Fruit fly (Drosophila melanogaster): ENCODE measurements around the gene CG42535.

Gene CG42535

dm6 chr3L:10672540-10672939 is 41.8 kb upstream of the CG42535 start:
- TF ChIP-seq CG9139 (GFP tag; optimal IDR thresholded peaks at IDR 0.05) (no peak), eg (GFP tag; IDR thresholded peaks at IDR 0.05) (0 out of 3 replicates have a peak, but pooled peaks have one; percentile 15)

DNA sequence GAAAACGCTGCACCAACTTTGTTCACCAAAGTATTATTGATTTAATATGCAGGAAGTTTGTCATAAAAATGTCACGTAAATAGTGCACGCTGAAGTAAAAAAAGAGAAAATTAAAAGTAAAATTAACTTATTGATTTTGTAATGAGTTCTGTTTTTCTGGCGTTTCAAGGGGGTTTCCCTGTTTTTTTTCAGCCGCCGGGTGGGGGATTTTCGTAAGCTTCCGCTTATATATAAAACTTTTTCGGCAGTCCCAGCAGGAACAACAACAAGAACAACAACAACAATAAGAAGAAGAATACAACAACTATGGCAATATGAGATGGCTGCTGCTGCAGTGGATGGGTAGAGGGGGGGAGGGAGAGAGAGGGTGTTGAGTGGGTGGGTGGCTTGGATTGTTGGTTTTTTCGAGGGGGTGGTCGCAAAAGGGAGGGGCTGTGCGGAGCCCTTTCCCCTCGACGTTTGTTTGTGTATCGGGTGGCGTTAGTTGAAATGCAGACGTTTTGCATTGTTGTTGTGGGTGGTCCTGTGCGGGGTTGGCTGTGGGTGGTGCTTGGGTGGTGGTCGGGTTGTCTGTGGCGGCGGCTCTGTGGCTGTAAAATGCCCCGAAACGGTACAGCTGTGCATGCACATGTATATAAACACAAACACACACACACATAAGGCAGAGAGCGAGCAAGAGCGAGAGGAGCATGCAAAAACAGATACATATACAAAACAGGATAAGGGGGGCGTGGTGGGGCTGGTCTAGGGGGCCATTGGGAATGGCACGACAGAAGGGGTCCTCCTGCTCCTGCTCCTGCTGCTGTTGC is 39.1 kb upstream of the CG42535 start:
- TF ChIP-seq Eip93F (GFP tag; optimal IDR thresholded peaks at IDR 0.05), result no peak
- TF ChIP-seq CG6792 (GFP tag; optimal IDR thresholded peaks at IDR 0.05), result no peak
- no peak for TF ChIP-seq svp (GFP tag)
- no peak for TF ChIP-seq CG31627 (GFP tag; optimal IDR thresholded peaks at IDR 0.05)
- TF ChIP-seq CG6854 (GFP tag; optimal IDR thresholded peaks at IDR 0.05), result no peak
- no peak for TF ChIP-seq Sox102F (GFP tag; optimal IDR thresholded peaks at IDR 0.05)
- no peak for TF ChIP-seq esn (GFP tag; optimal IDR thresholded peaks at IDR 0.05)
- no peak for TF ChIP-seq Hr38 (GFP tag; optimal IDR thresholded peaks at IDR 0.05)
- no peak for TF ChIP-seq CG11762 (GFP tag; optimal IDR thresholded peaks at IDR 0.05; ENCODE audit: insufficient read depth)
- no peak for TF ChIP-seq CG6808 (GFP tag; optimal IDR thresholded peaks at IDR 0.05)
- no peak for TF ChIP-seq Ets21C (GFP tag; optimal IDR thresholded peaks at IDR 0.05)
- TF ChIP-seq CG8632 (GFP tag; optimal IDR thresholded peaks at IDR 0.05), result no peak
- TF ChIP-seq Ets96B (tag; optimal IDR thresholded peaks at IDR 0.05), result no peak
- TF ChIP-seq pdm3 (GFP tag; optimal IDR thresholded peaks at IDR 0.05), result no peak
- TF ChIP-seq CG7368 (GFP tag; optimal IDR thresholded peaks at IDR 0.05), result no peak
- TF ChIP-seq CG4318 (GFP tag; optimal IDR thresholded peaks at IDR 0.05), result no peak
- no peak for TF ChIP-seq salr (GFP tag; optimal IDR thresholded peaks at IDR 0.05)
- no peak for TF ChIP-seq fkh (GFP tag; optimal IDR thresholded peaks at IDR 0.05)
- no peak for TF ChIP-seq fd59A (GFP tag; optimal IDR thresholded peaks at IDR 0.05)

dm6 chr3L:10667341-10667740 is 36.6 kb upstream of the CG42535 start:
- TF ChIP-seq Smox (GFP tag; optimal IDR thresholded peaks at IDR 0.05) (no peak), Eip93F (GFP tag; optimal IDR thresholded peaks at IDR 0.05) (no peak), CG7368 (GFP tag; optimal IDR thresholded peaks at IDR 0.05) (no peak), CG11902 (GFP tag; optimal IDR thresholded peaks at IDR 0.05) (no peak), fkh (GFP tag; optimal IDR thresholded peaks at IDR 0.05) (peak; percentile 4), salr (GFP tag; optimal IDR thresholded peaks at IDR 0.05) (no peak), vri (GFP tag; optimal IDR thresholded peaks at IDR 0.05) (peak; percentile 31)

DNA sequence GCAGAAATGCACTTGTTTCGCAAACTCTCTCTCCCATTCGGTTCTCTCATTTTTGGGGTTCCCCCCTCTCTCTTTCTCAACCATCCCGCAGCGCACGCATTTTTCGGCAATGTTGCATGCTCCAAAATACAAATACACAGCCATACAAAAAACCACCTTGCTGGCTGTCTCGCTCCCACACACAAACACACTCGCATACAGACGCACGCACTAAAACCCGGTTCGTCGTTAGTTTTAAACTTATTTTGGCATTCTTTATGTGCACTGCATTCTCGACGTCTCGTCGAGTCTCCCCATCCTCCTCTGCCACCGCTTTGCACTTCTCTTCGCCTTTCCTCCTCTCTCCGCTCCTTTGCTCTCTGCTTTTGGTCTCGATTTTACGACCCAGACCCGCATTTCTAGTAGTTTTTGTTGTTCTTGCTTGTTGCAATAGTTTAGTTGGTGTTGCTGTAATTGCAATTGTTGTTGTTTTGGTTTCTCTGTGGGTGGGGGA is 35.8 kb upstream of the CG42535 start:
- TF ChIP-seq CG1621 (tag; optimal IDR thresholded peaks at IDR 0.05), result no peak
- no peak for TF ChIP-seq CG6854 (GFP tag; optimal IDR thresholded peaks at IDR 0.05)
- no peak for TF ChIP-seq Met (GFP tag; optimal IDR thresholded peaks at IDR 0.05)
- TF ChIP-seq CG6808 (GFP tag; optimal IDR thresholded peaks at IDR 0.05), result no peak
- no peak for TF ChIP-seq Lpt (GFP tag; optimal IDR thresholded peaks at IDR 0.05)
- no peak for TF ChIP-seq CG16779 (tag; optimal IDR thresholded peaks at IDR 0.05)
- no peak for TF ChIP-seq CG7368 (GFP tag; optimal IDR thresholded peaks at IDR 0.05)
- peak; percentile 50; the same call in 1 of the 3 replicates for TF ChIP-seq eg (GFP tag; IDR thresholded peaks at IDR 0.05)

dm6 chr3L:10665433-10666150 is 34.9 kb upstream of the CG42535 start:
- TF ChIP-seq CG4318 (GFP tag; optimal IDR thresholded peaks at IDR 0.05) (peak; percentile 98), CG11294 (GFP tag; IDR thresholded peaks at IDR 0.05) (peak; percentile 95), salr (GFP tag; optimal IDR thresholded peaks at IDR 0.05) (peak; percentile 92 to 99), ss (GFP tag; optimal IDR thresholded peaks at IDR 0.05) (peak; percentile 99), Lpt (GFP tag; optimal IDR thresholded peaks at IDR 0.05) (peak; percentile 98), fkh (GFP tag; optimal IDR thresholded peaks at IDR 0.05) (peak; percentile 88), CG8632 (GFP tag; optimal IDR thresholded peaks at IDR 0.05) (peak; percentile 99), Eip93F (GFP tag; optimal IDR thresholded peaks at IDR 0.05) (peak; percentile 97), CG10669 (GFP tag; optimal IDR thresholded peaks at IDR 0.05) (peak; percentile 98), achi (GFP tag; optimal IDR thresholded peaks at IDR 0.05) (peak; percentile 98), spab (GFP tag; optimal IDR thresholded peaks at IDR 0.05) (peak; percentile 99), CG11762 (GFP tag; optimal IDR thresholded peaks at IDR 0.05; ENCODE audit: insufficient read depth) (peak; percentile 98), CG11902 (GFP tag; optimal IDR thresholded peaks at IDR 0.05) (peak; percentile 96), Sox14 (GFP tag; optimal IDR thresholded peaks at IDR 0.05) (peak; percentile 97), esn (GFP tag; optimal IDR thresholded peaks at IDR 0.05) (peak; percentile 99), CG7368 (GFP tag; optimal IDR thresholded peaks at IDR 0.05) (peak; percentile 96), CG6792 (GFP tag; optimal IDR thresholded peaks at IDR 0.05) (peak; percentile 99), OdsH (GFP tag; optimal IDR thresholded peaks at IDR 0.05) (peak; percentile 98), CG9139 (GFP tag; optimal IDR thresholded peaks at IDR 0.05) (peak; percentile 98), fd59A (GFP tag; optimal IDR thresholded peaks at IDR 0.05) (peak; percentile 99), Ets21C (GFP tag; optimal IDR thresholded peaks at IDR 0.05) (peak; percentile 91), CG1621 (tag; optimal IDR thresholded peaks at IDR 0.05) (peak; percentile 96), Blimp-1 (GFP tag; optimal IDR thresholded peaks at IDR 0.05) (peak; percentile 95), topi (GFP tag; optimal IDR thresholded peaks at IDR 0.05) (peak; percentile 99)
